Worm (Caenorhabditis elegans): ENCODE results near the gene byn-1.

ce11 chrIII:6929558-6930167 is 2.1 kb upstream of the byn-1 start, which contains the start of gene inf-1:
- no peak for TF ChIP-seq blmp-1 (tag; optimal IDR thresholded peaks at IDR 0.05; ENCODE audit: insufficient read depth)
- TF ChIP-seq unc-39 (tag; optimal IDR thresholded peaks at IDR 0.05): no peak
- TF ChIP-seq nhr-6 (tag; optimal IDR thresholded peaks at IDR 0.05): no peak
- TF ChIP-seq crh-2 (tag; optimal IDR thresholded peaks at IDR 0.05): peak; percentile 13
- TF ChIP-seq ceh-82 (tag; optimal IDR thresholded peaks at IDR 0.05): no peak
- TF ChIP-seq mab-5 (tag; optimal IDR thresholded peaks at IDR 0.05): no peak
- no peak for TF ChIP-seq unc-62 (GFP tag; optimal IDR thresholded peaks at IDR 0.05)
- TF ChIP-seq nhr-10 (tag; optimal IDR thresholded peaks at IDR 0.05): no peak
- TF ChIP-seq nhr-237 (tag; optimal IDR thresholded peaks at IDR 0.05): no peak
- TF ChIP-seq mdl-1 (tag; optimal IDR thresholded peaks at IDR 0.05): no peak
- TF ChIP-seq lin-13 (GFP tag; optimal IDR thresholded peaks at IDR 0.05): peak; percentile 29
